Worm (Caenorhabditis elegans) whole organism, L1 larva: ENCODE measurements around the gene cutl-19.

Experiments used
- ama-1 ChIP-seq: fragments of 150-350 bp; optimal IDR thresholded peaks from 2 replicates; lab custom pipeline; 2014
- egl-27 ChIP-seq, 2 experiments: fragments of 150-350 bp in 1 of 2; sonication (generic microtip); optimal IDR thresholded peaks; 3 replicates each; lab custom pipeline; 2017 to 2018; ENCODE audit warnings: missing biosample characterization in 2 of 2, missing genetic modification characterization in 2 of 2, missing genetic modification reagents in 2 of 2
- elt-2 ChIP-seq: sonication (generic microtip); optimal IDR thresholded peaks from 2 replicates; lab custom pipeline; 2016; ENCODE audit warnings: missing genetic modification characterization, mild to moderate bottlenecking, inconsistent platforms, missing compliant biosample characterization, missing genetic modification reagents
- jun-1 ChIP-seq: fragments of 150-350 bp; optimal IDR thresholded peaks from 2 replicates; lab custom pipeline; 2014; ENCODE audit warnings: missing biosample characterization, missing genetic modification reagents, missing genetic modification characterization
- lin-35 ChIP-seq, 2 experiments: fragments of 150-350 bp; optimal IDR thresholded peaks; 2 replicates each; lab custom pipeline; 2014; ENCODE audit warnings: missing biosample characterization in 2 of 2, missing genetic modification characterization in 2 of 2, missing genetic modification reagents in 2 of 2
- mep-1 ChIP-seq: fragments of 150-350 bp; optimal IDR thresholded peaks from 2 replicates; lab custom pipeline; 2014; ENCODE audit warnings: missing biosample characterization, missing genetic modification characterization
- nhr-19 ChIP-seq: fragments of 200-800 bp; sonication (Bioruptor generic); conservative IDR thresholded peaks from 2 replicates; pipeline ENCODE4 v1.3.6; 2022; ENCODE audit warnings: missing genetic modification characterization, missing compliant biosample characterization
- pag-3 ChIP-seq: sonication (generic microtip); optimal IDR thresholded peaks from 2 replicates; lab custom pipeline; 2017; ENCODE audit warnings: missing genetic modification characterization, mild to moderate bottlenecking, missing compliant biosample characterization, antibody characterized with exemption, borderline replicate concordance; ENCODE audit not compliant: insufficient read depth
- pqm-1 ChIP-seq: sonication (generic microtip); optimal IDR thresholded peaks from 3 replicates; lab custom pipeline; 2017; ENCODE audit warnings: missing biosample characterization, missing genetic modification characterization
- tbx-2 ChIP-seq: sonication (generic microtip); optimal IDR thresholded peaks from 2 replicates; lab custom pipeline; 2016; ENCODE audit warnings: missing genetic modification characterization, missing compliant biosample characterization
- unc-62 ChIP-seq: fragments of 150-350 bp; optimal IDR thresholded peaks from 2 replicates; lab custom pipeline; 2014; ENCODE audit warnings: missing biosample characterization, missing genetic modification reagents, missing genetic modification characterization

DNA sequence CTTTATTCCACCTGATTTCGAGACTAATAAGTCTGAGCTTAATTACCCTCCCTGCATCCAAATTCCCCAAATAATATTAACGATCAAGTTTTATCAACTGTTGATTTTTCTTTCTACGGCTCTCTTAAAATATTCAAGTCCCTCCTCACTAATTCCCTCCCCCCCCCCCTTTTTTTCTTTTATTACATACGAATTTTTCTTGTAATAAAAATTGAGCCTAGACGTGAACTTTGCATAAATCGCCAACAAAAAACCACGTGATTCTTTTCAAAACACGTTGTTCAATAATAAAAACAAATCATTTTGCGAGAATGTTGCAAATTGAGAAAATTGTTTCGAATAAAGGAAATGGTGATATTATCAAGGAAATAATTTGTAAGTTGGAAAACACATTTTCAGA lies 29.0 kb downstream of the cutl-19 start, which contains the start of gene K10D2.8:
- no peak for TF ChIP-seq pqm-1 (tag; lab: Kevin White, UChicago)
- no peak for TF ChIP-seq egl-27 (tag; optimal IDR thresholded peaks at IDR 0.05; lab: Kevin White, UChicago)
- TF ChIP-seq tbx-2 (tag; lab: Kevin White, UChicago) = no peak
- no peak for TF ChIP-seq jun-1 (tag; lab: Kevin White, UChicago)
- no peak for TF ChIP-seq ama-1
- no peak for TF ChIP-seq mep-1 (tag; lab: Kevin White, UChicago)
- TF ChIP-seq lin-35 (GFP tag; optimal IDR thresholded peaks at IDR 0.05; lab: Kevin White, UChicago) = no peak
- no peak for TF ChIP-seq elt-2 (tag; lab: Kevin White, UChicago)
- TF ChIP-seq pag-3 (tag; lab: Kevin White, UChicago) = no peak
- TF ChIP-seq unc-62 (GFP tag; lab: Kevin White, UChicago) = no peak
- no peak for TF ChIP-seq nhr-19
